Fruit fly (Drosophila melanogaster) whole organism, adult: ENCODE data around the gene CG13786.

ENCODE experiments used
- CG11617 ChIP-seq: fragments of 200-800 bp; sonication (Bioruptor generic); optimal IDR thresholded peaks from 2 replicates; lab custom pipeline; 2017; ENCODE audit warnings: mild to moderate bottlenecking, missing biosample characterization, missing genetic modification reagents, missing genetic modification characterization
- CG33017 ChIP-seq: fragments of 200-800 bp; sonication (Bioruptor generic); optimal IDR thresholded peaks from 2 replicates; lab custom pipeline; 2018; ENCODE audit warnings: missing biosample characterization, mild to moderate bottlenecking, missing genetic modification characterization, moderate library complexity
- CG7101 ChIP-seq: fragments of 200-800 bp; sonication (Bioruptor generic); optimal IDR thresholded peaks from 2 replicates; lab custom pipeline; 2018; ENCODE audit warnings: missing biosample characterization, mild to moderate bottlenecking, missing genetic modification characterization, moderate library complexity
- Mnt ChIP-seq: fragments of 200-800 bp; sonication (Bioruptor generic); optimal IDR thresholded peaks from 2 replicates; lab custom pipeline; 2016; ENCODE audit warnings: missing biosample characterization, mild to moderate bottlenecking, missing genetic modification characterization
- cic ChIP-seq: fragments of 200-800 bp; sonication (Bioruptor generic); optimal IDR thresholded peaks from 2 replicates; lab custom pipeline; 2017; ENCODE audit warnings: missing biosample characterization, mild to moderate bottlenecking, missing genetic modification characterization, moderate library complexity
- cnc ChIP-seq, 2 experiments: fragments of >200 bp; optimal IDR thresholded peaks; 2 replicates each; lab custom pipeline; 2017
- pad ChIP-seq: fragments of 200-800 bp; sonication (Bioruptor generic); optimal IDR thresholded peaks from 3 replicates; lab custom pipeline; 2017; ENCODE audit warnings: missing biosample characterization, missing genetic modification characterization, mild to moderate bottlenecking, moderate library complexity, missing genetic modification reagents
- tj ChIP-seq: fragments of 200-800 bp; sonication (Bioruptor generic); optimal IDR thresholded peaks from 3 replicates; lab custom pipeline; 2017; ENCODE audit warnings: missing biosample characterization, mild to moderate bottlenecking, missing genetic modification characterization, moderate library complexity
- toe ChIP-seq: fragments of 200-800 bp; sonication (Bioruptor generic); optimal IDR thresholded peaks from 2 replicates; lab custom pipeline; 2016; ENCODE audit warnings: missing biosample characterization, missing genetic modification characterization

- TF ChIP-seq Mnt (GFP tag; lab: Kevin White, UChicago) (no peak), tj (GFP tag; lab: Kevin White, UChicago) (no peak), cic (GFP tag; lab: Kevin White, UChicago) (no peak), toe (GFP tag; lab: Kevin White, UChicago) (no peak), cnc (optimal IDR thresholded peaks at IDR 0.05; lab: Kevin White, UChicago) (no peak), CG11617 (GFP tag; lab: Kevin White, UChicago) (no peak), pad (GFP tag; lab: Kevin White, UChicago) (no peak), CG7101 (tag; lab: Kevin White, UChicago) (no peak), CG33017 (tag; lab: Kevin White, UChicago) (no peak)
Measured at dm6 chr2L:7293475-7294332, 40.9 kb upstream of the CG13786 start.
